Fruit fly (Drosophila melanogaster): ENCODE measurements around the gene CG14182.
A peak's percentile ranks its signal among the peaks of the same experiment; 100 is the strongest.

CG14182 gene

DNA sequence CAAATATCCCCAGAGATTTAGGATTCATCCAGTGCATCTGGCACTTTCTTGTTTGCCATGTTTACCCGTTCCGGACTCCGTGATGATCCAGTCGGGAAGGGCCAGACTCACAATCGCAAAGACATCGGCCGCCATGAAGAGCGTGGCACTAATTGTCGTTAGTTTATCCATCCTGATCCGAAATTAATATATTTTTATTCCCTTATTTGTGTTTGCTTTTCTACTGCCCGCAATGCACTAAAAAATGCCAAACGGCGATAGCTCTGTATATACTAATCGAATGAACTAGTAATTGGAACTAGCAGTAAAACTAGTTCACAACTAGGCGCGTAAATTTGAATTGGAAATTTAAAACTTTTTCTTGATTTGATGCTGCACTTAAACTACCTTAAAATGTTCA lies at the start of gene CG14182:
Gene CG14182 (minus strand): TSS at position 221 of the 400 bp plus-strand sequence.
- TF ChIP-seq CG1620 (GFP tag; optimal IDR thresholded peaks at IDR 0.05), result no peak
- TF ChIP-seq bab1 (GFP tag; optimal IDR thresholded peaks at IDR 0.05), result peak; percentile 24

DNA sequence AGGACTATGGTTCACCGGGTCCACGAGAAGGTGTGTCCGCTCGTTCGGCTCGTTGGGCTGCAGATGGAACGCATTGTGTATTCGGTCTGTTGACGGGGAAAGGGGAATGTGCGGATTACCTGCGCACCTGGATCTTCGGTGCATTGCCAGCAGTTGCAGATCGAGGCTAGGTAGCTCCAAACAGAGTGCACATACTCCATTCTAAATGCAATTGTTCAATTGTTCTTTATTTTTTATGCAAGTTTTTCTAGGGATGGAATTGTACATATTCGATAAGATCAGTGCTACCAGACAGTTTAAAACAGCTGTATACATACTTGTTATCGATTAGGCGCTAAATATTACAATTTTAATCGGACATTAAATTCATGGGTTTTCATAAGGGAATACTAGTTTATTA lies 49.1 kb upstream of the CG14182 start, which contains the start of gene Lamtor1:
Gene Lamtor1 (minus strand): TSS at position 268 of the 400 bp plus-strand sequence.
- no peak for TF ChIP-seq ovo (GFP tag; optimal IDR thresholded peaks at IDR 0.05)
- peak; percentile 27 for TF ChIP-seq bab1 (GFP tag; optimal IDR thresholded peaks at IDR 0.05)

DNA sequence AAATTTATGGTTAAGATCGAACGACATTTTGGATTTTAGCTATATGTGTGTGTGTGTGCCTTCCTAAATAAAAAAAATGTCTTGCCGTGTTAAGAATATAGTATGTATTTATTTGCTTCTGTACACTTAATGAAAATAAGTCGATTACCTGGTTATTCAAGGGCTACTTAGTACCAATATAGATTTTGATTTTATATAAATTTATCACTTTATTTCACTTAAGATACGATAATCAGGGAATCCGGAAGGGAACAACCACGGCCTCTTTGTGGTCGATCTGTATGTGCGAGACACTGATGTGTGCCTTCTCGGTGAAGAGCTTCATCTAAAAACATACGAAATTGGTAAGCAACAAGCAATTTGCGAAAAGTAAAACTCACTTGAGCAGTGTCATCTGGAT lies 48.1 kb upstream of the CG14182 start, which contains the start of gene CG14183:
Gene CG14183 (minus strand): TSS at position 101 of the 400 bp plus-strand sequence.
- TF ChIP-seq CG1620 (GFP tag; optimal IDR thresholded peaks at IDR 0.05), result no peak
- no peak for TF ChIP-seq pad (GFP tag; optimal IDR thresholded peaks at IDR 0.05)
- no peak for TF ChIP-seq cic (GFP tag; optimal IDR thresholded peaks at IDR 0.05)
- no peak for TF ChIP-seq Mnt (GFP tag; optimal IDR thresholded peaks at IDR 0.05)
- TF ChIP-seq Crg-1 (GFP tag; optimal IDR thresholded peaks at IDR 0.05), result no peak
- no peak for TF ChIP-seq CG12768 (GFP tag; optimal IDR thresholded peaks at IDR 0.05)
- TF ChIP-seq CG7101 (tag; optimal IDR thresholded peaks at IDR 0.05), result no peak
- no peak for TF ChIP-seq Clk (GFP tag; optimal IDR thresholded peaks at IDR 0.05)
- TF ChIP-seq kay (GFP tag; ENCODE audit: borderline replicate concordance), result no peak
- TF ChIP-seq CG11617 (GFP tag; optimal IDR thresholded peaks at IDR 0.05), result no peak
- TF ChIP-seq ovo (GFP tag; optimal IDR thresholded peaks at IDR 0.05), result no peak
- TF ChIP-seq CG5204 (GFP tag; optimal IDR thresholded peaks at IDR 0.05), result no peak
- no peak for TF ChIP-seq tj (GFP tag; optimal IDR thresholded peaks at IDR 0.05)
- no peak for TF ChIP-seq toe (GFP tag; optimal IDR thresholded peaks at IDR 0.05)
- no peak for TF ChIP-seq CG7045 (GFP tag; optimal IDR thresholded peaks at IDR 0.05)
- no peak for TF ChIP-seq CG33017 (tag; optimal IDR thresholded peaks at IDR 0.05)

DNA sequence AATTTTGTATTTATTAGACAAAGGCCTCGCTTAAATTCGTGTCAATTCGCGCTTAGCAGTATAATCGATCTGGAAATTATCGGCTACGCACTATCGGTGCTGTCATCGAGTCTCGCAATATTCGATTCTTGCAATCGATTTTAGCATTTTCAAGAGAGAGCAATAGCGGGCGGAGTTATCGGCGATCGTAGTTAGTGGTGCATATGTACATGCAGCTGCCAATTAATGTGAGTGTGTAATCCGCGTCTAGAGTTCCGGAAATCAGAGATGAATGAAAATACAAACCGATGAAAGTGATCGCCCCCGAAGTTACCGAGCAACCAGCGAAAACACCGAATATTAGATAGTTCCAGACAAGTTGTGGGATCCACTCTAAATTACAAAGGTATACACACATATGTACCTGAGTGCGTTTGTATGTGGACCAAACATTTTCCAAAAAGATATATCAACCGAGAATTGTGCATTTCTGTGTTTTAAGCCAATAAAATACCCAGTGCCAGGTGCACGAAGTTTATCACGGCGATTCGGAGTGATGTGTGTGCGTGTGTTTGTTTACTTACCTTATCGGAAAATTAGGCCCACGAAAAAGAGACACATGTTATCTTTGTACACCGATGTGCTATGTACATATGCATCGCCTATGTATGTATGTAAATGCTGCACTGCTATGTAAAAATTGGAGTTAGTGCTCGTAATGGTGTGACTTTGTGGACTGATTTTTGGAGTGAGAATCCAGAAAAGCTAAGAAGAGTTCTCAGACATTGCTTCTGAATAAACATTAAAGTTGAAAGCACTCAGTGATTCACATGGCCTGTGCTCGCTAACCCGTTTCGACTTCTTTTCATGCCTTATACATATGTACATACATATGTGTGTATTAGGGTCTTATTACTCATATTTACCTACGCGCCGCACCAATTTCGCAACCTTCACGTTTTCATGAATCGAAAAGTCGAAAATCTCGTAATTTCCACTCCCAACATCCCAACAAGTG lies 27.0 kb upstream of the CG14182 start:
- TF ChIP-seq bab1 (GFP tag; optimal IDR thresholded peaks at IDR 0.05), result peak; percentile 32
- TF ChIP-seq pad (GFP tag; optimal IDR thresholded peaks at IDR 0.05), result no peak
- no peak for TF ChIP-seq CG5204 (GFP tag; optimal IDR thresholded peaks at IDR 0.05)
- peak; percentile 14 for TF ChIP-seq tj (GFP tag; optimal IDR thresholded peaks at IDR 0.05)

DNA sequence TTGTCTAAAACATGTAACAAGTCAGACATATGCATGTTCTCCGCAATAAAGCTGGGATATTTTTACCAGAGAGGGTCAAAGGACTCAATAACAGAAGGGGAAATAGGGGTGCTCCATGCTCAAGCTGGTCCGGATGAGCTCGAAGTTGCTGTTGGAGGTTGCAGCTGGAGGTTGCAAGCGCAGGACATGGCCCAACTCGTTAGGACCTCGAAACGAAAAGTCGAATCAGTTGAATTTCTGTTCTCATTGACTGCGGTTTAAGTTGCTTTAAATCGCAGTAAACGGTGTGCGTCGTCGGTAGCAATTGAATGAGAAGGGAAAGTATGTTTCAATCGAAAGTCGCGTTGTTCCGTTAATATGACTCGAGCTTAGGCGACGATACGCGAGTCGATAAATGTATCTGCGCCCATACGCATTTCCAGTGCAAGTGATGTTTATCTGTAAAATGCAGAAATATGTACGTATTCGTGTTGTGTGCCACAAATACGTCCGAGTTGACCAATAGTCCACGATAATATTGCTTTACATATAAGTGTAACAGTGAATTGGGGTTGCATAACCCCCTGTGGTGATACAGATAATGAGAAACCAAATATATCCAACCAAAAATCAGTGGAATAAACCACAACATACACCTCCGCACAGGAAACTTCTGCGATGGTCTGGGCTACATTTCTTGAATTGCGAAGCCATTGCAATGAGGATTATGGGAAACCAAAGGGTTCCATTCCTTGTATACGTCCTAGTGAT lies 25.6 kb upstream of the CG14182 start, which contains the start of gene kug:
Gene kug (plus strand): TSS at position 269 of the 750 bp plus-strand sequence.
- TF ChIP-seq CG5204 (GFP tag; optimal IDR thresholded peaks at IDR 0.05) (no peak), pad (GFP tag; optimal IDR thresholded peaks at IDR 0.05) (peak; percentile 79), cic (GFP tag; optimal IDR thresholded peaks at IDR 0.05) (no peak), CG12768 (GFP tag; optimal IDR thresholded peaks at IDR 0.05) (no peak), kay (GFP tag; ENCODE audit: borderline replicate concordance) (no peak), Clk (GFP tag; optimal IDR thresholded peaks at IDR 0.05) (no peak)

DNA sequence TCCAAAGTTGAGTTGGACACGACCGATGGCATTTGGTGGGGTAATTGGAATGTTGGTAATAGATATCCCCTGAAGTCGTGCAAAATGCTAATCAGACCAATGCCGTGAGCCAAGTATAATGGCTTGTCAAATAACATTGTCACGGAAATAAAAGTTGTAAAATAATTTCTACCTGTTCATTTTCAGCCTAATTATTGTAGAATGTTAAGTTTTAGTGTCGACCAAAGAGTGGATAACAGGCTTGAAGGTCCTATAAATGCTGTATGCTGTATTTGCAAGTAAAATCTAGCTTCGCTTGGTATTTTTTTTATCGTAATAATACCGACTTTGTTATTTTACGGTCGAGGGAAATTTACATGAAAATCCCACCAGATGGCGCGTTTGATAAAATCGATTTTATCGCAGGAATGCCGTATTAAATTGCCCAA lies 24.8 kb upstream of the CG14182 start:
- no peak for TF ChIP-seq CG5204 (GFP tag; optimal IDR thresholded peaks at IDR 0.05)
- no peak for TF ChIP-seq kay (GFP tag; ENCODE audit: borderline replicate concordance)
- no peak for TF ChIP-seq Clk (GFP tag; optimal IDR thresholded peaks at IDR 0.05)
- TF ChIP-seq cnc (optimal IDR thresholded peaks at IDR 0.05), result no peak
- TF ChIP-seq CG7101 (tag; optimal IDR thresholded peaks at IDR 0.05), result no peak
- no peak for TF ChIP-seq CG7045 (GFP tag; optimal IDR thresholded peaks at IDR 0.05)
- no peak for TF ChIP-seq ovo (GFP tag; optimal IDR thresholded peaks at IDR 0.05)
- TF ChIP-seq CG12768 (GFP tag; optimal IDR thresholded peaks at IDR 0.05), result no peak
- no peak for TF ChIP-seq CG1620 (GFP tag; optimal IDR thresholded peaks at IDR 0.05)
- no peak for TF ChIP-seq toe (GFP tag; optimal IDR thresholded peaks at IDR 0.05)
- TF ChIP-seq tj (GFP tag; optimal IDR thresholded peaks at IDR 0.05), result no peak
- no peak for TF ChIP-seq Hr96 (GFP tag; optimal IDR thresholded peaks at IDR 0.05)
- TF ChIP-seq pad (GFP tag; optimal IDR thresholded peaks at IDR 0.05), result no peak
- no peak for TF ChIP-seq cic (GFP tag; optimal IDR thresholded peaks at IDR 0.05)
- TF ChIP-seq Crg-1 (GFP tag; optimal IDR thresholded peaks at IDR 0.05), result no peak
- no peak for TF ChIP-seq CG33017 (tag; optimal IDR thresholded peaks at IDR 0.05)
- TF ChIP-seq Mnt (GFP tag; optimal IDR thresholded peaks at IDR 0.05), result no peak
- no peak for TF ChIP-seq CG14711 (tag; optimal IDR thresholded peaks at IDR 0.05)

DNA sequence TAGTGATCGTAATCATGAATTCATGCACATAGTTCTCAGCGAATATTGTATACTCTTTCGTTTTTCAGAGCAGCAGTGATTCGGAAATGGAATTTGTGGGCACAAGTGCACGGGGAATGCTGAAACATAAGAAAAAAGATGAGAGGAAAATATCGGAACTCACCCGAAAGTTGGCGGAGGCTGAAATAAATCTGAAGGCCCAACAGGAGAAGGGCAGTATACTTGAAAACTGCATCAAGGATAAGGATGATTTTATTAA lies 23.6 kb upstream of the CG14182 start:
- no peak for TF ChIP-seq bab1 (GFP tag; optimal IDR thresholded peaks at IDR 0.05)
- no peak for TF ChIP-seq toe (GFP tag; optimal IDR thresholded peaks at IDR 0.05)
- no peak for TF ChIP-seq cnc (optimal IDR thresholded peaks at IDR 0.05)
- no peak for TF ChIP-seq Hr96 (GFP tag; optimal IDR thresholded peaks at IDR 0.05)
- TF ChIP-seq Crg-1 (GFP tag; optimal IDR thresholded peaks at IDR 0.05), result no peak
- TF ChIP-seq CG5204 (GFP tag; optimal IDR thresholded peaks at IDR 0.05), result no peak
- no peak for TF ChIP-seq kay (GFP tag; ENCODE audit: borderline replicate concordance)
- no peak for TF ChIP-seq pad (GFP tag; optimal IDR thresholded peaks at IDR 0.05)
- TF ChIP-seq tj (GFP tag; optimal IDR thresholded peaks at IDR 0.05), result no peak
- TF ChIP-seq CG1620 (GFP tag; optimal IDR thresholded peaks at IDR 0.05), result no peak
- no peak for TF ChIP-seq CG12768 (GFP tag; optimal IDR thresholded peaks at IDR 0.05)
- TF ChIP-seq Mnt (GFP tag; optimal IDR thresholded peaks at IDR 0.05), result no peak
- no peak for TF ChIP-seq CG7045 (GFP tag; optimal IDR thresholded peaks at IDR 0.05)
- no peak for TF ChIP-seq ovo (GFP tag; optimal IDR thresholded peaks at IDR 0.05)
- TF ChIP-seq CG14711 (tag; optimal IDR thresholded peaks at IDR 0.05), result no peak
